Fruit fly (Drosophila melanogaster) whole organism, adult: Measurements from ENCODE around the gene Hsc70-3.

Experiments
- CG11617 ChIP-seq: fragments of 200-800 bp; sonication (Bioruptor generic); optimal IDR thresholded peaks from 2 replicates; lab custom pipeline; 2017; ENCODE audit warnings: mild to moderate bottlenecking, missing biosample characterization, missing genetic modification reagents, missing genetic modification characterization
- CG12768 ChIP-seq: fragments of 200-800 bp; sonication (Bioruptor generic); optimal IDR thresholded peaks from 2 replicates; lab custom pipeline; 2017; ENCODE audit warnings: missing biosample characterization, missing genetic modification characterization, mild to moderate bottlenecking, moderate library complexity, missing genetic modification reagents
- CG14711 ChIP-seq: fragments of 200-800 bp; sonication (Bioruptor generic); optimal IDR thresholded peaks from 2 replicates; lab custom pipeline; 2018; ENCODE audit warnings: missing biosample characterization, mild to moderate bottlenecking, missing genetic modification characterization, moderate library complexity
- CG1620 ChIP-seq: fragments of 200-800 bp; sonication (Bioruptor generic); optimal IDR thresholded peaks from 2 replicates; lab custom pipeline; 2016; ENCODE audit warnings: missing biosample characterization, missing genetic modification characterization
- CG33017 ChIP-seq: fragments of 200-800 bp; sonication (Bioruptor generic); optimal IDR thresholded peaks from 2 replicates; lab custom pipeline; 2018; ENCODE audit warnings: missing biosample characterization, mild to moderate bottlenecking, missing genetic modification characterization, moderate library complexity
- CG5204 ChIP-seq: fragments of 200-800 bp; sonication (Bioruptor generic); optimal IDR thresholded peaks from 2 replicates; lab custom pipeline; 2016; ENCODE audit warnings: missing biosample characterization, missing genetic modification characterization
- CG7045 ChIP-seq: fragments of 200-800 bp; sonication (Bioruptor generic); optimal IDR thresholded peaks from 2 replicates; lab custom pipeline; 2017; ENCODE audit warnings: missing biosample characterization, mild to moderate bottlenecking, missing genetic modification characterization
- CG7101 ChIP-seq: fragments of 200-800 bp; sonication (Bioruptor generic); optimal IDR thresholded peaks from 2 replicates; lab custom pipeline; 2018; ENCODE audit warnings: missing biosample characterization, mild to moderate bottlenecking, missing genetic modification characterization, moderate library complexity
- Clk ChIP-seq: fragments of 200-800 bp; sonication (Bioruptor generic); optimal IDR thresholded peaks from 2 replicates; lab custom pipeline; 2017; ENCODE audit warnings: missing biosample characterization, missing genetic modification characterization
- Crg-1 ChIP-seq: fragments of 200-800 bp; sonication (Bioruptor generic); optimal IDR thresholded peaks from 2 replicates; lab custom pipeline; 2016; ENCODE audit warnings: missing biosample characterization, missing genetic modification characterization
- Hr96 ChIP-seq: fragments of 200-800 bp; sonication (Bioruptor generic); optimal IDR thresholded peaks from 2 replicates; lab custom pipeline; 2016; ENCODE audit warnings: missing biosample characterization, missing genetic modification characterization
- Mnt ChIP-seq: fragments of 200-800 bp; sonication (Bioruptor generic); optimal IDR thresholded peaks from 2 replicates; lab custom pipeline; 2016; ENCODE audit warnings: missing biosample characterization, mild to moderate bottlenecking, missing genetic modification characterization
- bab1 ChIP-seq: fragments of 200-800 bp; sonication (Bioruptor generic); optimal IDR thresholded peaks from 3 replicates; lab custom pipeline; 2019; ENCODE audit warnings: missing biosample characterization, mild to moderate bottlenecking, missing genetic modification characterization, moderate library complexity
- cic ChIP-seq: fragments of 200-800 bp; sonication (Bioruptor generic); optimal IDR thresholded peaks from 2 replicates; lab custom pipeline; 2017; ENCODE audit warnings: missing biosample characterization, mild to moderate bottlenecking, missing genetic modification characterization, moderate library complexity
- cnc ChIP-seq, 2 experiments: fragments of >200 bp; optimal IDR thresholded peaks; 2 replicates each; lab custom pipeline; 2017
- kay ChIP-seq: fragments of 200-800 bp; sonication (Bioruptor generic); peaks from one replicate; lab custom pipeline; 2016; ENCODE audit warnings: missing biosample characterization, missing genetic modification characterization, borderline replicate concordance
- ovo ChIP-seq: fragments of 200-800 bp; sonication (Bioruptor generic); optimal IDR thresholded peaks from 2 replicates; lab custom pipeline; 2016; ENCODE audit warnings: missing biosample characterization, missing genetic modification characterization
- pad ChIP-seq: fragments of 200-800 bp; sonication (Bioruptor generic); optimal IDR thresholded peaks from 3 replicates; lab custom pipeline; 2017; ENCODE audit warnings: missing biosample characterization, missing genetic modification characterization, mild to moderate bottlenecking, moderate library complexity, missing genetic modification reagents
- tj ChIP-seq: fragments of 200-800 bp; sonication (Bioruptor generic); optimal IDR thresholded peaks from 3 replicates; lab custom pipeline; 2017; ENCODE audit warnings: missing biosample characterization, mild to moderate bottlenecking, missing genetic modification characterization, moderate library complexity
- toe ChIP-seq: fragments of 200-800 bp; sonication (Bioruptor generic); optimal IDR thresholded peaks from 2 replicates; lab custom pipeline; 2016; ENCODE audit warnings: missing biosample characterization, missing genetic modification characterization

The Hsc70-3 gene

dm6 chrX:11848507-11849264, 41.8 kb upstream of the Hsc70-3 start:
- TF ChIP-seq kay (GFP tag; lab: Kevin White, UChicago): no peak
- no peak for TF ChIP-seq ovo (GFP tag; lab: Kevin White, UChicago)
- TF ChIP-seq pad (GFP tag; lab: Kevin White, UChicago): no peak
- no peak for TF ChIP-seq CG5204 (GFP tag; lab: Kevin White, UChicago)
- TF ChIP-seq tj: no peak
- no peak for TF ChIP-seq Hr96 (GFP tag; lab: Kevin White, UChicago)
- no peak for TF ChIP-seq CG7045 (GFP tag; lab: Kevin White, UChicago)
- no peak for TF ChIP-seq CG14711
- TF ChIP-seq CG7101 (tag; lab: Kevin White, UChicago): no peak
- TF ChIP-seq CG33017 (tag; lab: Kevin White, UChicago): no peak
- no peak for TF ChIP-seq Crg-1 (GFP tag; lab: Kevin White, UChicago)
- no peak for TF ChIP-seq CG12768 (GFP tag; lab: Kevin White, UChicago)
- no peak for TF ChIP-seq cnc (optimal IDR thresholded peaks at IDR 0.05; lab: Kevin White, UChicago)
- TF ChIP-seq cic (GFP tag; lab: Kevin White, UChicago): no peak
- TF ChIP-seq CG11617 (GFP tag; lab: Kevin White, UChicago): no peak
- TF ChIP-seq bab1 (GFP tag; lab: Kevin White, UChicago): no peak
- no peak for TF ChIP-seq toe (GFP tag; lab: Kevin White, UChicago)
- no peak for TF ChIP-seq CG1620 (GFP tag; lab: Kevin White, UChicago)

dm6 chrX:11846049-11846718, 39.3 kb upstream of the Hsc70-3 start, which contains the start of gene CG15740:
CG15740 (minus strand) TSS chrX:11846099.
- TF ChIP-seq CG11617 (GFP tag; lab: Kevin White, UChicago) (no peak), toe (GFP tag; lab: Kevin White, UChicago) (no peak), Hr96 (GFP tag; lab: Kevin White, UChicago) (no peak), bab1 (GFP tag; lab: Kevin White, UChicago) (no peak), CG1620 (GFP tag; lab: Kevin White, UChicago) (no peak), Clk (GFP tag; lab: Kevin White, UChicago) (no peak), pad (GFP tag; lab: Kevin White, UChicago) (no peak), CG7101 (tag; lab: Kevin White, UChicago) (no peak), CG33017 (tag; lab: Kevin White, UChicago) (no peak), CG7045 (GFP tag; lab: Kevin White, UChicago) (no peak)

dm6 chrX:11841702-11842378, 34.9 kb upstream of the Hsc70-3 start:
- no peak for TF ChIP-seq CG12768 (GFP tag; lab: Kevin White, UChicago)
- TF ChIP-seq CG7045 (GFP tag; lab: Kevin White, UChicago): no peak
- TF ChIP-seq Clk (GFP tag; lab: Kevin White, UChicago): no peak
- no peak for TF ChIP-seq CG5204 (GFP tag; lab: Kevin White, UChicago)
- no peak for TF ChIP-seq ovo (GFP tag; lab: Kevin White, UChicago)
- TF ChIP-seq bab1 (GFP tag; lab: Kevin White, UChicago): no peak
- no peak for TF ChIP-seq CG1620 (GFP tag; lab: Kevin White, UChicago)
- TF ChIP-seq CG33017 (tag; lab: Kevin White, UChicago): no peak
- TF ChIP-seq toe (GFP tag; lab: Kevin White, UChicago): no peak
- TF ChIP-seq tj: no peak
- no peak for TF ChIP-seq CG14711
- TF ChIP-seq cnc (optimal IDR thresholded peaks at IDR 0.05; lab: Kevin White, UChicago): no peak
- TF ChIP-seq kay (GFP tag; lab: Kevin White, UChicago): no peak
- no peak for TF ChIP-seq Mnt (GFP tag; lab: Kevin White, UChicago)
- TF ChIP-seq CG7101 (tag; lab: Kevin White, UChicago): no peak
- TF ChIP-seq pad (GFP tag; lab: Kevin White, UChicago): no peak
- no peak for TF ChIP-seq cic (GFP tag; lab: Kevin White, UChicago)
- TF ChIP-seq CG11617 (GFP tag; lab: Kevin White, UChicago): no peak
- TF ChIP-seq Crg-1 (GFP tag; lab: Kevin White, UChicago): no peak

- no peak for TF ChIP-seq CG1620 (GFP tag; lab: Kevin White, UChicago)
- no peak for TF ChIP-seq Clk (GFP tag; lab: Kevin White, UChicago)
- no peak for TF ChIP-seq Crg-1 (GFP tag; lab: Kevin White, UChicago)
- no peak for TF ChIP-seq bab1 (GFP tag; lab: Kevin White, UChicago)
- no peak for TF ChIP-seq tj
- no peak for TF ChIP-seq CG7101 (tag; lab: Kevin White, UChicago)
- no peak for TF ChIP-seq ovo (GFP tag; lab: Kevin White, UChicago)
- TF ChIP-seq CG33017 (tag; lab: Kevin White, UChicago): no peak
- TF ChIP-seq CG11617 (GFP tag; lab: Kevin White, UChicago): no peak
- TF ChIP-seq CG12768 (GFP tag; lab: Kevin White, UChicago): no peak
- TF ChIP-seq pad (GFP tag; lab: Kevin White, UChicago): no peak
- no peak for TF ChIP-seq kay (GFP tag; lab: Kevin White, UChicago)
- TF ChIP-seq Hr96 (GFP tag; lab: Kevin White, UChicago): no peak
- no peak for TF ChIP-seq CG14711
- TF ChIP-seq CG5204 (GFP tag; lab: Kevin White, UChicago): no peak
Measured at dm6 chrX:11839308-11839707, 32.4 kb upstream of the Hsc70-3 start, which contains the start of gene Cyp28c1. Cyp28c1 (plus strand) TSS chrX:11839608.
